Fruit fly (Drosophila melanogaster) whole organism, embryonic: ENCODE measurements around the gene CG5810.

Source experiments
- Atf-2 ChIP-seq: fragments of 200-800 bp; sonication (Bioruptor generic); optimal IDR thresholded peaks from 2 replicates; lab custom pipeline; 2016; ENCODE audit warnings: missing biosample characterization, missing genetic modification characterization
- BEAF-32 ChIP-seq: fragments of 200-800 bp; sonication (Bioruptor generic); optimal IDR thresholded peaks from 3 replicates; lab custom pipeline; 2017; ENCODE audit warnings: missing biosample characterization, missing genetic modification characterization, mild to moderate bottlenecking, moderate library complexity, missing genetic modification reagents
- Bgb ChIP-seq: fragments of 200-800 bp; sonication (Bioruptor generic); IDR thresholded peaks from 2 replicates; pipeline ENCODE4 v1.3.6; 2022; ENCODE audit warnings: missing biosample characterization, missing genetic modification characterization; ENCODE audit not compliant: partially characterized antibody
- BtbVII ChIP-seq: fragments of 200-800 bp; sonication (Bioruptor generic); optimal IDR thresholded peaks from 3 replicates; lab custom pipeline; 2017; ENCODE audit warnings: missing biosample characterization, mild to moderate bottlenecking, missing genetic modification characterization
- CG10654 ChIP-seq: fragments of 200-800 bp; sonication (Bioruptor generic); optimal IDR thresholded peaks from 2 replicates; lab custom pipeline; 2016; ENCODE audit warnings: missing biosample characterization, missing genetic modification characterization
- CG11560 ChIP-seq: fragments of 200-800 bp; sonication (Bioruptor generic); IDR thresholded peaks from 3 replicates; pipeline ENCODE4 v1.3.6; 2022; ENCODE audit warnings: missing biosample characterization, missing genetic modification characterization
- CG12104 ChIP-seq: fragments of 200-800 bp; sonication (Bioruptor generic); optimal IDR thresholded peaks from 3 replicates; lab custom pipeline; 2016; ENCODE audit warnings: missing biosample characterization, missing genetic modification characterization
- CG14710 ChIP-seq: fragments of 200-800 bp; sonication (Bioruptor generic); optimal IDR thresholded peaks from 3 replicates; lab custom pipeline; 2019; ENCODE audit warnings: missing biosample characterization, mild to moderate bottlenecking, missing genetic modification characterization, moderate library complexity
- CG1529 ChIP-seq: fragments of 200-800 bp; sonication (Bioruptor generic); optimal IDR thresholded peaks from 3 replicates; lab custom pipeline; 2018; ENCODE audit warnings: missing biosample characterization, missing genetic modification characterization
- CG17568 ChIP-seq: fragments of 200-800 bp; sonication (Bioruptor generic); optimal IDR thresholded peaks from 2 replicates; lab custom pipeline; 2018; ENCODE audit warnings: missing biosample characterization, mild to moderate bottlenecking, missing genetic modification characterization, moderate library complexity
- CG33557 ChIP-seq: fragments of 200-800 bp; sonication (Bioruptor generic); optimal IDR thresholded peaks from 2 replicates; lab custom pipeline; 2019; ENCODE audit warnings: missing biosample characterization, mild to moderate bottlenecking, missing genetic modification characterization, moderate library complexity
- CG34224 ChIP-seq: fragments of 200-800 bp; sonication (Bioruptor generic); IDR thresholded peaks from 3 replicates; pipeline ENCODE4 v1.3.6; 2022; ENCODE audit warnings: missing biosample characterization, missing genetic modification characterization; ENCODE audit not compliant: partially characterized antibody
- CG4617 ChIP-seq: fragments of 200-800 bp; sonication (Bioruptor generic); optimal IDR thresholded peaks from 3 replicates; lab custom pipeline; 2016; ENCODE audit warnings: missing biosample characterization, missing genetic modification characterization, borderline replicate concordance
- CG6813 ChIP-seq: fragments of 200-800 bp; sonication (Bioruptor generic); optimal IDR thresholded peaks from 2 replicates; lab custom pipeline; 2017; ENCODE audit warnings: missing biosample characterization, missing genetic modification characterization, mild to moderate bottlenecking, moderate library complexity, missing genetic modification reagents
- CG7556 ChIP-seq: fragments of 200-800 bp; sonication (Bioruptor generic); optimal IDR thresholded peaks from 2 replicates; lab custom pipeline; 2017; ENCODE audit warnings: missing biosample characterization, mild to moderate bottlenecking, missing genetic modification characterization
- CG7987 ChIP-seq: fragments of 200-800 bp; sonication (Bioruptor generic); optimal IDR thresholded peaks from 2 replicates; lab custom pipeline; 2018; ENCODE audit warnings: missing biosample characterization, mild to moderate bottlenecking, missing genetic modification characterization, moderate library complexity
- CG9932 ChIP-seq: fragments of 200-800 bp; sonication (Bioruptor generic); IDR thresholded peaks from 2 replicates; pipeline ENCODE4 v1.3.6; 2022; ENCODE audit warnings: missing biosample characterization, missing genetic modification characterization
- D19A ChIP-seq: fragments of 200-800 bp; optimal IDR thresholded peaks from 3 replicates; lab custom pipeline; 2019; ENCODE audit warnings: missing biosample characterization, mild to moderate bottlenecking, missing genetic modification characterization, moderate library complexity
- Dek ChIP-seq: fragments of 200-800 bp; sonication (Bioruptor generic); optimal IDR thresholded peaks from 3 replicates; lab custom pipeline; 2019; ENCODE audit warnings: missing biosample characterization, mild to moderate bottlenecking, missing genetic modification characterization, moderate library complexity
- Dip2 ChIP-seq: fragments of 200-800 bp; sonication (Bioruptor generic); IDR thresholded peaks from 2 replicates; pipeline ENCODE4 v1.3.6; 2022; ENCODE audit warnings: missing biosample characterization, missing genetic modification characterization
- GATAe ChIP-seq: fragments of 200-800 bp; sonication (Bioruptor generic); conservative IDR thresholded peaks from 2 replicates; pipeline ENCODE4 v1.3.6; 2022; ENCODE audit warnings: missing biosample characterization, missing genetic modification characterization
- Gsc ChIP-seq: fragments of 200-800 bp; sonication (Bioruptor generic); IDR thresholded peaks from 2 replicates; pipeline ENCODE4 v1.3.6; 2022; ENCODE audit warnings: missing biosample characterization, missing genetic modification characterization
- HLH4C ChIP-seq: fragments of 200-800 bp; sonication (Bioruptor generic); IDR thresholded peaks from 3 replicates; pipeline ENCODE4 v1.3.6; 2022; ENCODE audit warnings: missing biosample characterization, missing genetic modification characterization; ENCODE audit not compliant: partially characterized antibody
- Hr3 ChIP-seq: fragments of 200-800 bp; sonication (Bioruptor generic); optimal IDR thresholded peaks from 3 replicates; lab custom pipeline; 2016; ENCODE audit warnings: missing biosample characterization, missing genetic modification characterization
- MBD-R2 ChIP-seq: fragments of 200-800 bp; sonication (Bioruptor generic); IDR thresholded peaks from 2 replicates; pipeline ENCODE4 v1.3.6; 2022; ENCODE audit warnings: missing biosample characterization, missing genetic modification characterization
- Med ChIP-seq: fragments of 200-800 bp; sonication (Bioruptor generic); peaks from one replicate; lab custom pipeline; 2016; ENCODE audit warnings: missing biosample characterization, missing genetic modification characterization, mild to moderate bottlenecking, inconsistent platforms, moderate library complexity
- Myb ChIP-seq: fragments of 200-800 bp; sonication (Bioruptor generic); optimal IDR thresholded peaks from 2 replicates; lab custom pipeline; 2016; ENCODE audit warnings: missing biosample characterization, missing genetic modification characterization
- PHDP ChIP-seq: fragments of 200-800 bp; sonication (Bioruptor generic); optimal IDR thresholded peaks from 3 replicates; lab custom pipeline; 2018; ENCODE audit warnings: missing biosample characterization, mild to moderate bottlenecking, missing genetic modification characterization, moderate library complexity
- Sry-β ChIP-seq: fragments of 200-800 bp; sonication (Bioruptor generic); optimal IDR thresholded peaks from 2 replicates; lab custom pipeline; 2018; ENCODE audit warnings: missing biosample characterization, mild to moderate bottlenecking, missing genetic modification characterization, moderate library complexity
- ara ChIP-seq: fragments of 200-800 bp; sonication (Bioruptor generic); IDR thresholded peaks from 2 replicates; pipeline ENCODE4 v1.3.6; 2022; ENCODE audit warnings: missing biosample characterization, missing genetic modification characterization
- caup ChIP-seq: fragments of 200-800 bp; sonication (Bioruptor generic); optimal IDR thresholded peaks from 3 replicates; lab custom pipeline; 2017; ENCODE audit warnings: missing biosample characterization, mild to moderate bottlenecking, missing genetic modification characterization, moderate library complexity; ENCODE audit not compliant: severe bottlenecking
- chif ChIP-seq, 2 experiments: fragments of 200-800 bp; sonication (Bioruptor generic); optimal IDR thresholded peaks; 3 replicates each; lab custom pipeline; 2016; ENCODE audit warnings: missing biosample characterization in 2 of 2, missing genetic modification characterization in 2 of 2
- chn ChIP-seq: fragments of 200-800 bp; sonication (Bioruptor generic); optimal IDR thresholded peaks from 2 replicates; lab custom pipeline; 2016; ENCODE audit warnings: missing biosample characterization, missing genetic modification characterization
- dmrt11E ChIP-seq: fragments of 200-800 bp; sonication (Bioruptor generic); optimal IDR thresholded peaks from 3 replicates; lab custom pipeline; 2018; ENCODE audit warnings: missing biosample characterization, mild to moderate bottlenecking, missing genetic modification characterization, moderate library complexity
- fd96Cb ChIP-seq: fragments of 200-800 bp; sonication (Bioruptor generic); optimal IDR thresholded peaks from 2 replicates; lab custom pipeline; 2018; ENCODE audit warnings: missing biosample characterization, mild to moderate bottlenecking, missing genetic modification characterization, moderate library complexity
- h ChIP-seq: fragments of >200 bp; optimal IDR thresholded peaks from 2 replicates; lab custom pipeline; 2017
- ham ChIP-seq: fragments of 200-800 bp; sonication (Bioruptor generic); IDR thresholded peaks from 2 replicates; pipeline ENCODE4 v1.3.6; 2022; ENCODE audit warnings: missing biosample characterization, missing genetic modification characterization
- jing ChIP-seq: fragments of 200-800 bp; sonication (Bioruptor generic); optimal IDR thresholded peaks from 2 replicates; lab custom pipeline; 2018; ENCODE audit warnings: missing biosample characterization, mild to moderate bottlenecking, missing genetic modification characterization
- lmd ChIP-seq: fragments of 200-800 bp; sonication (Bioruptor generic); IDR thresholded peaks from 2 replicates; pipeline ENCODE4 v1.3.6; 2022; ENCODE audit warnings: missing biosample characterization, missing genetic modification characterization
- otp ChIP-seq: fragments of 200-800 bp; sonication (Bioruptor generic); IDR thresholded peaks from 3 replicates; pipeline ENCODE4, ENCODE4 v1.3.6; 2022; ENCODE audit warnings: missing biosample characterization, missing genetic modification characterization
- p53 ChIP-seq: fragments of 200-800 bp; sonication (Bioruptor generic); optimal IDR thresholded peaks from 2 replicates; lab custom pipeline; 2016; ENCODE audit warnings: missing biosample characterization, missing genetic modification characterization
- pan ChIP-seq, 4 experiments: fragments of >200 bp in 3 of 4; fragments of 200-800 bp in 1 of 4; sonication (Bioruptor generic) in 1 of 4; optimal IDR thresholded peaks in 3 of 4; IDR thresholded peaks in 1 of 4; 2 replicates each; pipeline versions ENCODE4 v1.3.6 to Lab custom; 2017 to 2022; ENCODE audit warnings: missing biosample characterization in 2 of 4, missing genetic modification characterization in 2 of 4, mixed read lengths in 1 of 4
- seq ChIP-seq: fragments of 200-800 bp; sonication (Bioruptor generic); IDR thresholded peaks from 2 replicates; pipeline ENCODE4 v1.3.6; 2022; ENCODE audit warnings: missing biosample characterization, missing genetic modification characterization
- sqz ChIP-seq: fragments of 200-800 bp; sonication (Bioruptor generic); optimal IDR thresholded peaks from 3 replicates; lab custom pipeline; 2018; ENCODE audit warnings: missing biosample characterization, mild to moderate bottlenecking, missing genetic modification characterization
- toy ChIP-seq: fragments of 200-800 bp; sonication (Bioruptor generic); IDR thresholded peaks from 2 replicates; pipeline ENCODE4 v1.3.6; 2022; ENCODE audit warnings: missing biosample characterization, missing genetic modification characterization
- trem ChIP-seq: fragments of 200-800 bp; optimal IDR thresholded peaks from 3 replicates; lab custom pipeline; 2019; ENCODE audit warnings: missing biosample characterization, mild to moderate bottlenecking, missing genetic modification characterization, moderate library complexity
- tup ChIP-seq: fragments of 200-800 bp; sonication (Bioruptor generic); optimal IDR thresholded peaks from 2 replicates; lab custom pipeline; 2016; ENCODE audit warnings: missing biosample characterization, mild to moderate bottlenecking, missing genetic modification characterization, moderate library complexity
- wdn ChIP-seq: fragments of 200-800 bp; sonication (Bioruptor generic); IDR thresholded peaks from 2 replicates; pipeline ENCODE4 v1.3.6; 2022; ENCODE audit warnings: missing biosample characterization, missing genetic modification characterization
- zen ChIP-seq: fragments of 200-800 bp; sonication (Bioruptor generic); optimal IDR thresholded peaks from 3 replicates; lab custom pipeline; 2018; ENCODE audit warnings: missing biosample characterization, mild to moderate bottlenecking, missing genetic modification characterization, moderate library complexity

Gene CG5810

dm6 chr3R:21133951-21134350 is 29.6 kb upstream of the CG5810 start, which contains the start of gene Usp8 (continued):
- peak; percentile 15 for TF ChIP-seq CG10654 (GFP tag; lab: Kevin White, UChicago)
- TF ChIP-seq tup = no peak
- TF ChIP-seq dmrt11E (tag; lab: Kevin White, UChicago) = peak; percentile 29
- peak; percentile 8 for TF ChIP-seq PHDP (tag; lab: Kevin White, UChicago)
- TF ChIP-seq jing (GFP tag; lab: Kevin White, UChicago) = no peak
- no peak for TF ChIP-seq Myb
- TF ChIP-seq CG7556 = peak; percentile 43
- no peak for TF ChIP-seq caup (GFP tag; lab: Kevin White, UChicago)
- TF ChIP-seq BEAF-32 (GFP tag; lab: Kevin White, UChicago) = peak; percentile 13
- no peak for TF ChIP-seq p53 (GFP tag; lab: Kevin White, UChicago)
- TF ChIP-seq wdn (GFP tag; lab: Robert Waterston, UW) = no peak
- peak; percentile 25 for TF ChIP-seq CG12104 (GFP tag; lab: Kevin White, UChicago)
- TF ChIP-seq CG6813 (GFP tag; lab: Kevin White, UChicago) = no peak
- peak; percentile 43; the same call in 1 of the 2 replicates for TF ChIP-seq MBD-R2
- TF ChIP-seq Med (GFP tag; lab: Kevin White, UChicago) = peak; percentile 33
- TF ChIP-seq CG4617 (GFP tag; lab: Kevin White, UChicago) = no peak
- no peak for TF ChIP-seq CG33557 (GFP tag; lab: Kevin White, UChicago)
- peak; percentile 45 for TF ChIP-seq Dek
- no peak for TF ChIP-seq h (lab: Kevin White, UChicago)
- TF ChIP-seq D19A (tag; lab: Kevin White, UChicago) = no peak
- TF ChIP-seq chn (GFP tag; lab: Kevin White, UChicago) = no peak
- no peak for TF ChIP-seq BtbVII
- TF ChIP-seq trem (tag; lab: Kevin White, UChicago) = peak; percentile 38
- peak; percentile 46; the same call in 1 of the 2 replicates for TF ChIP-seq CG9932 (GFP tag; lab: Robert Waterston, UW)
- no peak for TF ChIP-seq ara
- TF ChIP-seq CG1529 = no peak
- TF ChIP-seq ham (GFP tag; lab: Robert Waterston, UW) = no peak
- TF ChIP-seq Atf-2 (GFP tag; lab: Kevin White, UChicago) = no peak
- no peak for TF ChIP-seq Gsc (GFP tag; lab: Robert Waterston, UW)
- TF ChIP-seq chif (GFP tag; optimal IDR thresholded peaks at IDR 0.05; lab: Kevin White, UChicago) = no peak
- TF ChIP-seq fd96Cb = no peak
- no peak for TF ChIP-seq GATAe (GFP tag; lab: Robert Waterston, UW)
- TF ChIP-seq CG11560 (tag; lab: Robert Waterston, UW) = no peak
- TF ChIP-seq CG17568 = no peak
- TF ChIP-seq CG7987 (GFP tag; lab: Kevin White, UChicago) = no peak
- TF ChIP-seq lmd (GFP tag; lab: Robert Waterston, UW) = no peak
- TF ChIP-seq pan (optimal IDR thresholded peaks at IDR 0.05; lab: Kevin White, UChicago) = no peak
- TF ChIP-seq pan (GFP tag; optimal IDR thresholded peaks at IDR 0.05 in 1 of 2, IDR thresholded peaks at IDR 0.05 in 1 of 2) = no peak
- no peak for TF ChIP-seq seq (GFP tag; lab: Robert Waterston, UW)
- peak; percentile 61 for TF ChIP-seq CG14710 (tag; lab: Kevin White, UChicago)
- peak; percentile 95 for TF ChIP-seq Sry-β (GFP tag; lab: Kevin White, UChicago)
- no peak for TF ChIP-seq toy (GFP tag; lab: Robert Waterston, UW)
- peak; percentile 26 for TF ChIP-seq zen (tag; lab: Kevin White, UChicago)
- TF ChIP-seq Dip2 (GFP tag; lab: Robert Waterston, UW) = no peak
- no peak for TF ChIP-seq otp (GFP tag; lab: Robert Waterston, UW)
- TF ChIP-seq HLH4C (GFP tag; lab: Robert Waterston, UW) = 0 out of 3 replicates have a peak, but pooled peaks have one; percentile 47
- TF ChIP-seq Hr3 = peak; percentile 29
- TF ChIP-seq sqz (GFP tag; lab: Kevin White, UChicago) = no peak
- no peak for TF ChIP-seq CG34224 (GFP tag; lab: Robert Waterston, UW)
- TF ChIP-seq Bgb (GFP tag; lab: Robert Waterston, UW) = no peak
